Fruit fly (Drosophila melanogaster): ENCODE results near the gene CG45075.

The CG45075 gene

dm6 chr2L:6047528-6048160 is 43.6 kb upstream of the CG45075 start, which contains the start of gene IPIP (continued):
- TF ChIP-seq sisA (GFP tag; IDR thresholded peaks at IDR 0.05) (0 out of 2 replicates have a peak, but pooled peaks have one; percentile 4), ATbp (GFP tag; optimal IDR thresholded peaks at IDR 0.05) (peak; percentile 25), Nf-YC (tag; optimal IDR thresholded peaks at IDR 0.05) (peak; percentile 27), CG16779 (GFP tag; IDR thresholded peaks at IDR 0.05) (0 out of 2 replicates have a peak, but pooled peaks have one; percentile 50), CG9727 (GFP tag; optimal IDR thresholded peaks at IDR 0.05) (peak; percentile 39), ind (GFP tag; optimal IDR thresholded peaks at IDR 0.05) (peak; percentile 12), nerfin-2 (GFP tag; IDR thresholded peaks at IDR 0.05; ENCODE audit: partially characterized antibody) (peak; percentile 63), Pdp1 (GFP tag; optimal IDR thresholded peaks at IDR 0.05) (peak in 1 of 2 experiments; percentile 98), Nf-YA (GFP tag; IDR thresholded peaks at IDR 0.05) (peak; percentile 39; the same call in 1 of the 2 replicates), bigmax (GFP tag; optimal IDR thresholded peaks at IDR 0.05) (peak; percentile 28), CG14860 (GFP tag; IDR thresholded peaks at IDR 0.05; ENCODE audit: partially characterized antibody) (peak; percentile 63), CG17802 (tag; optimal IDR thresholded peaks at IDR 0.05) (peak; percentile 3), pzg (GFP tag; optimal IDR thresholded peaks at IDR 0.05) (peak; percentile 83), CG2116 (GFP tag; optimal IDR thresholded peaks at IDR 0.05) (peak; percentile 10), caup (GFP tag; optimal IDR thresholded peaks at IDR 0.05; ENCODE audit: severe bottlenecking) (peak; percentile 53), prd (optimal IDR thresholded peaks at IDR 0.05) (no peak), prd (GFP tag; IDR thresholded peaks at IDR 0.05) (peak; percentile 44; the same call in 1 of the 3 replicates), CG11085 (GFP tag; IDR thresholded peaks at IDR 0.05) (0 out of 2 replicates have a peak, but pooled peaks have one; percentile 37), Xbp1 (GFP tag; optimal IDR thresholded peaks at IDR 0.05) (peak; percentile 47), CG9932 (GFP tag; IDR thresholded peaks at IDR 0.05) (peak; percentile 79), CG14441 (GFP tag; IDR thresholded peaks at IDR 0.05) (peak; percentile 26; the same call in 1 of the 2 replicates), zfh1 (GFP tag; IDR thresholded peaks at IDR 0.05) (peak; percentile 54; the same call in 2 of the 3 replicates), bsh (GFP tag; optimal IDR thresholded peaks at IDR 0.05) (peak in 1 of 2 experiments; percentile 3), so (GFP tag; IDR thresholded peaks at IDR 0.05) (peak; percentile 44; the same call in 2 of the 3 replicates), Mad (GFP tag; optimal IDR thresholded peaks at IDR 0.05) (peak; percentile 6), gcm2 (GFP tag; optimal IDR thresholded peaks at IDR 0.05) (peak; percentile 30), Doc3 (GFP tag; IDR thresholded peaks at IDR 0.05; ENCODE audit: partially characterized antibody) (peak; percentile 73), Dref (GFP tag; IDR thresholded peaks at IDR 0.05) (peak; percentile 79), kay (GFP tag; optimal IDR thresholded peaks at IDR 0.05) (no peak), CG17829 (tag; optimal IDR thresholded peaks at IDR 0.05) (peak; percentile 44), CG2129 (GFP tag; IDR thresholded peaks at IDR 0.05; ENCODE audit: partially characterized antibody) (peak; percentile 41), CG12236 (GFP tag; optimal IDR thresholded peaks at IDR 0.05) (no peak), CG11696 (GFP tag; IDR thresholded peaks at IDR 0.05) (no peak), ase (GFP tag; IDR thresholded peaks at IDR 0.05) (peak; percentile 34; the same call in 1 of the 3 replicates), ftz-f1 (GFP tag; optimal IDR thresholded peaks at IDR 0.05) (peak; percentile 66), knrl (GFP tag; IDR thresholded peaks at IDR 0.05; ENCODE audit: partially characterized antibody) (peak; percentile 83), unpg (GFP tag; optimal IDR thresholded peaks at IDR 0.05) (no peak), mld (GFP tag; IDR thresholded peaks at IDR 0.05; ENCODE audit: partially characterized antibody) (peak; percentile 75), stwl (tag; optimal IDR thresholded peaks at IDR 0.05) (peak; percentile 79), CG6791 (GFP tag; IDR thresholded peaks at IDR 0.05; ENCODE audit: partially characterized antibody) (peak; percentile 87), CG9437 (GFP tag; optimal IDR thresholded peaks at IDR 0.05) (peak; percentile 6), Bdp1 (GFP tag; optimal IDR thresholded peaks at IDR 0.05) (peak; percentile 57), trem (tag; optimal IDR thresholded peaks at IDR 0.05) (peak; percentile 36), CG12769 (tag; optimal IDR thresholded peaks at IDR 0.05) (peak; percentile 31), vvl (GFP tag; IDR thresholded peaks at IDR 0.05) (peak; percentile 67), ara (GFP tag; IDR thresholded peaks at IDR 0.05) (peak; percentile 32; the same call in 1 of the 2 replicates), Hr78 (GFP tag; optimal IDR thresholded peaks at IDR 0.05) (peak in 1 of 2 experiments; percentile 84), cg (GFP tag; optimal IDR thresholded peaks at IDR 0.05) (no peak)

Measured in whole organism, embryonic.